Fruit fly (Drosophila melanogaster): ENCODE data around the gene mRpS22.
"Not testable (repeated sequence)": the region's sequence is repeated elsewhere in the genome, so short reads cannot be mapped to it uniquely, and the experiment has no call there.

Gene mRpS22

dm6 chr3R:27957967-27958366 lies 41.3 kb downstream of the mRpS22 start:
- TF ChIP-seq usp (GFP tag; optimal IDR thresholded peaks at IDR 0.05) (no peak), CG8478 (optimal IDR thresholded peaks at IDR 0.05) (no peak), Dll (optimal IDR thresholded peaks at IDR 0.05) (no peak), pan (optimal IDR thresholded peaks at IDR 0.05) (no peak), EcR (GFP tag; optimal IDR thresholded peaks at IDR 0.05) (no peak), psq (optimal IDR thresholded peaks at IDR 0.05) (no peak)

dm6 chr3R:27959145-27959544 lies 42.4 kb downstream of the mRpS22 start, which contains the start of the genes CG42487 and CG4884:
Gene CG42487, minus strand, starts transcription at chr3R:27959245.
Gene CG4884, minus strand, starts transcription at chr3R:27959245.
- TF ChIP-seq CG8478 (optimal IDR thresholded peaks at IDR 0.05); pan (optimal IDR thresholded peaks at IDR 0.05); EcR (GFP tag; optimal IDR thresholded peaks at IDR 0.05): not testable (repeated sequence)

dm6 chr3R:27960473-27960872 lies 43.8 kb downstream of the mRpS22 start, which contains the start of gene CG31253:
Gene CG31253, minus strand, starts transcription at chr3R:27960573.
- not testable (repeated sequence) for TF ChIP-seq CG8478 (optimal IDR thresholded peaks at IDR 0.05); usp (GFP tag; optimal IDR thresholded peaks at IDR 0.05); Dll (optimal IDR thresholded peaks at IDR 0.05)

dm6 chr3R:27963119-27963518 lies 46.4 kb downstream of the mRpS22 start, which contains the start of the genes CG31131 and CG4849:
Gene CG31131, minus strand, starts transcription at chr3R:27963219.
Gene CG4849, plus strand, starts transcription at chr3R:27963415.
- TF ChIP-seq usp (GFP tag; optimal IDR thresholded peaks at IDR 0.05); EcR (GFP tag; optimal IDR thresholded peaks at IDR 0.05); Dll (optimal IDR thresholded peaks at IDR 0.05): not testable (repeated sequence)
